Worm (Caenorhabditis elegans) whole organism, young adult: ENCODE data around the gene vha-1.

Experiments
- B0035.1 ChIP-seq: sonication (generic microtip); optimal IDR thresholded peaks from 2 replicates; lab custom pipeline; 2016; ENCODE audit warnings: missing genetic modification characterization, mild to moderate bottlenecking, missing compliant biosample characterization, missing genotype, missing genetic modification reagents
- B0261.1 ChIP-seq: sonication (generic microtip); optimal IDR thresholded peaks from 2 replicates; lab custom pipeline; 2016; ENCODE audit warnings: mild to moderate bottlenecking, missing genetic modification characterization, moderate library complexity, missing compliant biosample characterization
- B0336.3 ChIP-seq: fragments of 200-800 bp; sonication (Bioruptor generic); IDR thresholded peaks from 2 replicates; pipeline ENCODE4 v1.3.6; 2022; ENCODE audit warnings: missing genetic modification characterization, missing compliant biosample characterization
- C06A6.2 ChIP-seq: fragments of 200-800 bp; sonication (Bioruptor generic); conservative IDR thresholded peaks from 2 replicates; pipeline ENCODE4 v1.3.6; 2022; ENCODE audit warnings: missing genetic modification characterization, missing compliant biosample characterization
- D2030.7 ChIP-seq: fragments of 200-800 bp; sonication (Bioruptor generic); IDR thresholded peaks from 2 replicates; pipeline ENCODE4 v1.3.6; 2022; ENCODE audit warnings: missing genetic modification reagents, missing genetic modification characterization, missing compliant biosample characterization
- F33H1.4 ChIP-seq: fragments of 200-800 bp; sonication (Bioruptor generic); IDR thresholded peaks from 2 replicates; pipeline ENCODE4 v1.3.6; 2022; ENCODE audit warnings: missing genetic modification reagents, missing genetic modification characterization, missing compliant biosample characterization
- F52B5.7 ChIP-seq: sonication (generic microtip); optimal IDR thresholded peaks from 2 replicates; lab custom pipeline; 2016; ENCODE audit warnings: mild to moderate bottlenecking, missing genetic modification characterization, missing compliant biosample characterization
- F57C9.4 ChIP-seq: sonication (generic microtip); optimal IDR thresholded peaks from 2 replicates; lab custom pipeline; 2017; ENCODE audit warnings: mild to moderate bottlenecking, missing genetic modification characterization, missing compliant biosample characterization
- T07F8.4 ChIP-seq: sonication (generic microtip); optimal IDR thresholded peaks from 2 replicates; lab custom pipeline; 2016; ENCODE audit warnings: mild to moderate bottlenecking, missing genetic modification characterization, moderate library complexity, missing compliant biosample characterization
- T26A5.8 ChIP-seq: sonication (generic microtip); optimal IDR thresholded peaks from 2 replicates; lab custom pipeline; 2016; ENCODE audit warnings: missing genetic modification characterization, missing compliant biosample characterization
- Y53G8AR.9 ChIP-seq: fragments of 200-800 bp; sonication (Bioruptor generic); conservative IDR thresholded peaks from 2 replicates; pipeline ENCODE4 v1.3.6; 2022; ENCODE audit warnings: missing genetic modification reagents, missing genetic modification characterization, missing compliant biosample characterization
- Y79H2A.3 ChIP-seq: fragments of 200-800 bp; sonication (Bioruptor generic); conservative IDR thresholded peaks from 2 replicates; pipeline ENCODE4 v1.3.6; 2022; ENCODE audit warnings: missing genetic modification reagents, missing genetic modification characterization, missing compliant biosample characterization
- ZK185.1 ChIP-seq: sonication (generic microtip); optimal IDR thresholded peaks from 2 replicates; lab custom pipeline; 2016; ENCODE audit warnings: mild to moderate bottlenecking, missing genetic modification characterization, missing compliant biosample characterization; ENCODE audit not compliant: poor library complexity, severe bottlenecking
- akir-1 ChIP-seq: fragments of 200-800 bp; sonication (Bioruptor generic); optimal IDR thresholded peaks from 2 replicates; lab custom pipeline; 2018; ENCODE audit warnings: mild to moderate bottlenecking, missing genetic modification characterization, moderate library complexity, missing compliant biosample characterization
- atf-7 ChIP-seq: sonication (generic microtip); optimal IDR thresholded peaks from 2 replicates; lab custom pipeline; 2017; ENCODE audit warnings: mild to moderate bottlenecking, missing genetic modification characterization, missing compliant biosample characterization
- ccch-3 ChIP-seq: fragments of 200-800 bp; sonication (Bioruptor generic); optimal IDR thresholded peaks from 2 replicates; lab custom pipeline; 2018; ENCODE audit warnings: mild to moderate bottlenecking, missing genetic modification characterization, missing compliant biosample characterization
- cebp-2 ChIP-seq: fragments of 200-800 bp; sonication (Bioruptor generic); IDR thresholded peaks from 2 replicates; pipeline ENCODE4 v1.3.6; 2022; ENCODE audit warnings: missing genetic modification characterization, missing compliant biosample characterization
- ceh-100 ChIP-seq: fragments of 200-800 bp; sonication (Bioruptor generic); IDR thresholded peaks from 2 replicates; pipeline ENCODE4 v1.3.6; 2022; ENCODE audit warnings: missing genetic modification reagents, missing genetic modification characterization, missing compliant biosample characterization
- ceh-91 ChIP-seq: fragments of 200-800 bp; sonication (Bioruptor generic); IDR thresholded peaks from 2 replicates; pipeline ENCODE4 v1.3.6; 2022; ENCODE audit warnings: missing genetic modification reagents, missing genetic modification characterization, missing compliant biosample characterization
- dpff-1 ChIP-seq: sonication (generic microtip); optimal IDR thresholded peaks from 2 replicates; lab custom pipeline; 2017; ENCODE audit warnings: mild to moderate bottlenecking, missing genetic modification characterization, missing compliant biosample characterization
- ets-4 ChIP-seq: fragments of 200-800 bp; sonication (Bioruptor generic); optimal IDR thresholded peaks from 2 replicates; lab custom pipeline; 2018; ENCODE audit warnings: mild to moderate bottlenecking, missing genetic modification characterization, missing compliant biosample characterization
- him-1 ChIP-seq: sonication (generic microtip); optimal IDR thresholded peaks from 2 replicates; lab custom pipeline; 2016; ENCODE audit warnings: missing genotype, missing genetic modification reagents, missing genetic modification characterization, missing compliant biosample characterization
- hlh-12 ChIP-seq: sonication (generic microtip); optimal IDR thresholded peaks from 2 replicates; lab custom pipeline; 2016; ENCODE audit warnings: missing genetic modification characterization, missing compliant biosample characterization
- hlh-26 ChIP-seq: fragments of 200-800 bp; sonication (Bioruptor generic); conservative IDR thresholded peaks from 2 replicates; pipeline ENCODE4 v1.3.6; 2022; ENCODE audit warnings: missing genetic modification reagents, missing genetic modification characterization, missing compliant biosample characterization
- hsf-1 ChIP-seq: fragments of 200-800 bp; sonication (Bioruptor generic); IDR thresholded peaks from 2 replicates; pipeline ENCODE4 v1.3.6; 2022; ENCODE audit warnings: missing genetic modification reagents, missing genetic modification characterization, missing compliant biosample characterization
- let-607 ChIP-seq, 2 experiments: fragments of 200-800 bp in 1 of 2; sonication (Bioruptor generic) in 1 of 2; sonication (generic microtip) in 1 of 2; optimal IDR thresholded peaks; 2 replicates each; lab custom pipeline; 2016 to 2018; ENCODE audit warnings: mild to moderate bottlenecking in 2 of 2, missing compliant biosample characterization in 2 of 2, missing genetic modification characterization in 2 of 2, moderate library complexity in 2 of 2, missing genotype in 1 of 2
- lin-54 ChIP-seq: fragments of 200-800 bp; sonication (Bioruptor generic); optimal IDR thresholded peaks from 2 replicates; lab custom pipeline; 2018; ENCODE audit warnings: mild to moderate bottlenecking, missing genetic modification characterization, missing compliant biosample characterization
- lir-1 ChIP-seq: fragments of 200-800 bp; sonication (Bioruptor generic); conservative IDR thresholded peaks from 2 replicates; pipeline ENCODE4 v1.3.6; 2022; ENCODE audit warnings: missing genetic modification reagents, missing genetic modification characterization, missing compliant biosample characterization
- madf-10 ChIP-seq: sonication (generic microtip); optimal IDR thresholded peaks from 2 replicates; lab custom pipeline; 2016; ENCODE audit warnings: mild to moderate bottlenecking, missing genetic modification characterization, missing compliant biosample characterization
- madf-3 ChIP-seq: fragments of 200-800 bp; sonication (Bioruptor generic); IDR thresholded peaks from 2 replicates; pipeline ENCODE4 v1.3.6; 2022; ENCODE audit warnings: missing genetic modification reagents, missing genetic modification characterization, missing compliant biosample characterization
- mel-28 ChIP-seq: sonication (generic microtip); optimal IDR thresholded peaks from 2 replicates; lab custom pipeline; 2016; ENCODE audit warnings: borderline replicate concordance, mild to moderate bottlenecking, missing genetic modification characterization, missing compliant biosample characterization
- nhr-27 ChIP-seq: fragments of 200-800 bp; sonication (Bioruptor generic); optimal IDR thresholded peaks from 2 replicates; lab custom pipeline; 2018; ENCODE audit warnings: mild to moderate bottlenecking, missing genetic modification characterization, moderate library complexity, missing compliant biosample characterization
- pbrm-1 ChIP-seq: fragments of 200-800 bp; sonication (Bioruptor generic); IDR thresholded peaks from 2 replicates; pipeline ENCODE4 v1.3.6; 2022; ENCODE audit warnings: missing genetic modification reagents, missing genetic modification characterization, missing compliant biosample characterization
- rcor-1 ChIP-seq: fragments of 200-800 bp; sonication (Bioruptor generic); IDR thresholded peaks from 2 replicates; pipeline ENCODE4 v1.3.6; 2022; ENCODE audit warnings: missing genetic modification reagents, missing genetic modification characterization, missing compliant biosample characterization
- snpc-3.4 ChIP-seq: sonication (generic microtip); optimal IDR thresholded peaks from 2 replicates; lab custom pipeline; 2017; ENCODE audit warnings: missing genetic modification characterization, mild to moderate bottlenecking, missing compliant biosample characterization, antibody characterized with exemption, moderate library complexity, missing genotype, missing genetic modification reagents
- snpc-4 ChIP-seq, 5 experiments: fragments of 150-350 bp in 1 of 5; sonication (generic microtip) in 4 of 5; optimal IDR thresholded peaks; 2 replicates each; lab custom pipeline; 2014 to 2018; ENCODE audit warnings: missing genetic modification characterization in 5 of 5, missing biosample characterization in 3 of 5, antibody characterized with exemption in 2 of 5, mild to moderate bottlenecking in 2 of 5, missing compliant biosample characterization in 2 of 5, missing genotype in 2 of 5, moderate library complexity in 2 of 5, missing genetic modification reagents in 1 of 5
- tlf-1 ChIP-seq: fragments of 200-800 bp; sonication (Bioruptor generic); optimal IDR thresholded peaks from 2 replicates; lab custom pipeline; 2018; ENCODE audit warnings: mild to moderate bottlenecking, missing genetic modification characterization, missing compliant biosample characterization
- xnd-1 ChIP-seq: sonication (generic microtip); optimal IDR thresholded peaks from 2 replicates; lab custom pipeline; 2016; ENCODE audit warnings: missing genotype, missing genetic modification reagents, missing genetic modification characterization, missing compliant biosample characterization
- ztf-18 ChIP-seq: sonication (generic microtip); optimal IDR thresholded peaks from 2 replicates; lab custom pipeline; 2016; ENCODE audit warnings: missing genotype, mild to moderate bottlenecking, missing genetic modification characterization, missing compliant biosample characterization
- ztf-25 ChIP-seq: fragments of 200-800 bp; sonication (Bioruptor generic); IDR thresholded peaks from 2 replicates; pipeline ENCODE4 v1.3.6; 2022; ENCODE audit warnings: missing genetic modification reagents, missing genetic modification characterization, missing compliant biosample characterization
- ztf-28 ChIP-seq: fragments of 200-800 bp; sonication (Bioruptor generic); IDR thresholded peaks from 2 replicates; pipeline ENCODE4 v1.3.6; 2022; ENCODE audit warnings: missing genetic modification reagents, missing genetic modification characterization, missing compliant biosample characterization

Gene vha-1

ce11 chrIII:9793592-9794417, 12.8 kb downstream of the vha-1 start, which contains the start of the genes R10E11.9 and mcm-6 (continued):
- TF ChIP-seq him-1 (tag; lab: Kevin White, UChicago) = peak; percentile 52
- no peak for TF ChIP-seq snpc-4 (GFP tag; optimal IDR thresholded peaks at IDR 0.05; lab: Kevin White, UChicago)
- peak in 1 of 4 experiments; percentile 4 for TF ChIP-seq snpc-4 (tag; optimal IDR thresholded peaks at IDR 0.05; lab: Kevin White, UChicago)
- TF ChIP-seq D2030.7 = peak; percentile 55
- no peak for TF ChIP-seq atf-7 (tag; lab: Kevin White, UChicago)
- peak; percentile 72 for TF ChIP-seq ceh-91 (GFP tag; lab: Robert Waterston, UW)
- TF ChIP-seq Y79H2A.3 (GFP tag; lab: Robert Waterston, UW) = 0 out of 2 replicates have a peak, but pooled peaks have one; percentile 6
- peak; percentile 66 for TF ChIP-seq snpc-3.4 (tag; lab: Kevin White, UChicago)
- 0 out of 2 replicates have a peak, but pooled peaks have one; percentile 19 for TF ChIP-seq rcor-1 (GFP tag; lab: Robert Waterston, UW)
- TF ChIP-seq F33H1.4 = peak; percentile 86
- TF ChIP-seq tlf-1 = peak; percentile 3
- TF ChIP-seq madf-3 (GFP tag; lab: Robert Waterston, UW) = no peak
- TF ChIP-seq B0336.3 = 0 out of 2 replicates have a peak, but pooled peaks have one; percentile 15
- no peak for TF ChIP-seq Y53G8AR.9 (GFP tag; lab: Robert Waterston, UW)
- TF ChIP-seq, all 124 proteins: peak for 22

ce11 chrIII:9796448-9796847, 15.4 kb downstream of the vha-1 start, which contains the start of gene srxa-10:
Gene srxa-10, minus strand, starts transcription at chrIII:9796548.
- TF ChIP-seq snpc-4 (GFP tag; optimal IDR thresholded peaks at IDR 0.05; lab: Kevin White, UChicago) (no peak), snpc-4 (tag; optimal IDR thresholded peaks at IDR 0.05; lab: Kevin White, UChicago) (no peak), nhr-27 (no peak), ztf-18 (tag; lab: Kevin White, UChicago) (no peak), atf-7 (tag; lab: Kevin White, UChicago) (no peak), ztf-28 (no peak), Y53G8AR.9 (GFP tag; lab: Robert Waterston, UW) (no peak), C06A6.2 (no peak), hlh-26 (no peak), ztf-25 (GFP tag; lab: Robert Waterston, UW) (no peak), F52B5.7 (tag; lab: Kevin White, UChicago) (no peak), let-607 (tag; optimal IDR thresholded peaks at IDR 0.05; lab: Kevin White, UChicago) (no peak), F57C9.4 (tag; lab: Kevin White, UChicago) (no peak), ceh-100 (no peak), lir-1 (GFP tag; lab: Robert Waterston, UW) (no peak), lin-54 (GFP tag; lab: Kevin White, UChicago) (no peak), ZK185.1 (tag; lab: Kevin White, UChicago) (no peak), pbrm-1 (no peak)

ce11 chrIII:9798478-9799157, 17.6 kb downstream of the vha-1 start, which contains the start of gene ZK632.2:
Gene ZK632.2, plus strand, starts transcription at chrIII:9799107.
- no peak for TF ChIP-seq B0035.1 (tag; lab: Kevin White, UChicago)
- TF ChIP-seq D2030.7 = 0 out of 2 replicates have a peak, but pooled peaks have one; percentile 8
- TF ChIP-seq T07F8.4 = no peak
- TF ChIP-seq nhr-27 = no peak
- TF ChIP-seq mel-28 (tag; lab: Kevin White, UChicago) = no peak
- TF ChIP-seq lin-54 (GFP tag; lab: Kevin White, UChicago) = peak; percentile 26
- peak; percentile 27; the same call in 1 of the 2 replicates for TF ChIP-seq hsf-1
- no peak for TF ChIP-seq dpff-1 (tag; lab: Kevin White, UChicago)
- no peak for TF ChIP-seq ets-4 (GFP tag; lab: Kevin White, UChicago)
- TF ChIP-seq ccch-3 (GFP tag; lab: Kevin White, UChicago) = no peak
- no peak for TF ChIP-seq T26A5.8 (tag; lab: Kevin White, UChicago)
- TF ChIP-seq akir-1 = no peak
- TF ChIP-seq B0261.1 = no peak
- TF ChIP-seq cebp-2 (GFP tag; lab: Robert Waterston, UW) = no peak
- TF ChIP-seq ztf-28 = no peak
- TF ChIP-seq ceh-100 = no peak
- TF ChIP-seq madf-10 = no peak
- no peak for TF ChIP-seq xnd-1
- TF ChIP-seq F33H1.4 = no peak
- no peak for TF ChIP-seq hlh-12 (tag; lab: Kevin White, UChicago)
